Fruit fly (Drosophila melanogaster) whole organism, embryonic: ENCODE data around the gene CG4462.

Experiments
- ATbp ChIP-seq: fragments of 200-800 bp; sonication (Bioruptor generic); optimal IDR thresholded peaks from 2 replicates; lab custom pipeline; 2017; ENCODE audit warnings: missing biosample characterization, mild to moderate bottlenecking, missing genetic modification characterization, missing genetic modification reagents
- Ada2b ChIP-seq: fragments of 200-800 bp; sonication (Bioruptor generic); IDR thresholded peaks from 2 replicates; pipeline ENCODE4 v1.3.6; 2022; ENCODE audit warnings: missing biosample characterization, missing genetic modification characterization
- CG10209 ChIP-seq: fragments of 200-800 bp; sonication (Bioruptor generic); optimal IDR thresholded peaks from 3 replicates; lab custom pipeline; 2017; ENCODE audit warnings: missing biosample characterization, mild to moderate bottlenecking, missing genetic modification characterization, missing genetic modification reagents
- CG10321 ChIP-seq: fragments of 200-800 bp; sonication (Bioruptor generic); IDR thresholded peaks from 2 replicates; pipeline ENCODE4 v1.3.6; 2022; ENCODE audit warnings: missing biosample characterization, missing genetic modification characterization
- CG10959 ChIP-seq: fragments of 200-800 bp; sonication (Bioruptor generic); IDR thresholded peaks from 2 replicates; pipeline ENCODE4 v1.3.6; 2022; ENCODE audit warnings: missing biosample characterization, missing genetic modification characterization
- CG12071 ChIP-seq: fragments of 200-800 bp; sonication (Bioruptor generic); optimal IDR thresholded peaks from 3 replicates; lab custom pipeline; 2018; ENCODE audit warnings: missing biosample characterization, mild to moderate bottlenecking, missing genetic modification characterization
- CG12391 ChIP-seq: fragments of 200-800 bp; sonication (Bioruptor generic); optimal IDR thresholded peaks from 3 replicates; lab custom pipeline; 2018; ENCODE audit warnings: missing biosample characterization, mild to moderate bottlenecking, missing genetic modification characterization, moderate library complexity
- CG18476 ChIP-seq: fragments of 200-800 bp; sonication (Bioruptor generic); optimal IDR thresholded peaks from 2 replicates; lab custom pipeline; 2016; ENCODE audit warnings: missing biosample characterization, mild to moderate bottlenecking, missing genetic modification characterization
- CG2678 ChIP-seq: fragments of 200-800 bp; sonication (Bioruptor generic); optimal IDR thresholded peaks from 3 replicates; lab custom pipeline; 2019; ENCODE audit warnings: missing biosample characterization, mild to moderate bottlenecking, missing genetic modification characterization, moderate library complexity
- CG31365 ChIP-seq: fragments of 200-800 bp; sonication (Bioruptor generic); optimal IDR thresholded peaks from 2 replicates; lab custom pipeline; 2018; ENCODE audit warnings: missing biosample characterization, mild to moderate bottlenecking, missing genetic modification characterization
- CG31388 ChIP-seq: fragments of 200-800 bp; sonication (Bioruptor generic); optimal IDR thresholded peaks from 2 replicates; lab custom pipeline; 2016; ENCODE audit warnings: missing biosample characterization, missing genetic modification characterization
- CG3838 ChIP-seq: fragments of 200-800 bp; sonication (Bioruptor generic); optimal IDR thresholded peaks from 3 replicates; lab custom pipeline; 2016; ENCODE audit warnings: missing biosample characterization, missing genetic modification characterization
- CG4854 ChIP-seq: fragments of 200-800 bp; sonication (Bioruptor generic); optimal IDR thresholded peaks from 2 replicates; lab custom pipeline; 2016; ENCODE audit warnings: missing biosample characterization, missing genetic modification characterization, inconsistent platforms
- CG5180 ChIP-seq: fragments of 200-800 bp; sonication (Bioruptor generic); optimal IDR thresholded peaks from 3 replicates; lab custom pipeline; 2017; ENCODE audit warnings: missing biosample characterization, missing genetic modification characterization, mild to moderate bottlenecking, moderate library complexity, missing genetic modification reagents
- CG6689 ChIP-seq: fragments of 200-800 bp; sonication (Bioruptor generic); IDR thresholded peaks from 2 replicates; pipeline ENCODE4 v1.3.6; 2022; ENCODE audit warnings: missing biosample characterization, missing genetic modification characterization
- CG7987 ChIP-seq: fragments of 200-800 bp; sonication (Bioruptor generic); optimal IDR thresholded peaks from 2 replicates; lab custom pipeline; 2018; ENCODE audit warnings: missing biosample characterization, mild to moderate bottlenecking, missing genetic modification characterization, moderate library complexity
- CG8359 ChIP-seq: fragments of 200-800 bp; sonication (Bioruptor generic); optimal IDR thresholded peaks from 2 replicates; lab custom pipeline; 2017; ENCODE audit warnings: missing biosample characterization, mild to moderate bottlenecking, missing genetic modification characterization, borderline replicate concordance
- CG8478 ChIP-seq: fragments of >200 bp; optimal IDR thresholded peaks from 2 replicates; lab custom pipeline; 2018
- CG8765 ChIP-seq: fragments of 200-800 bp; sonication (Bioruptor generic); IDR thresholded peaks from 2 replicates; pipeline ENCODE4 v1.3.6; 2022; ENCODE audit warnings: missing biosample characterization, missing genetic modification characterization
- CG9609 ChIP-seq: fragments of 200-800 bp; sonication (Bioruptor generic); optimal IDR thresholded peaks from 3 replicates; lab custom pipeline; 2016; ENCODE audit warnings: missing biosample characterization, missing genetic modification characterization
- CG9727 ChIP-seq: fragments of 200-800 bp; sonication (Bioruptor generic); optimal IDR thresholded peaks from 3 replicates; lab custom pipeline; 2017; ENCODE audit warnings: missing biosample characterization, mild to moderate bottlenecking, missing genetic modification characterization
- Dek ChIP-seq: fragments of 200-800 bp; sonication (Bioruptor generic); optimal IDR thresholded peaks from 3 replicates; lab custom pipeline; 2019; ENCODE audit warnings: missing biosample characterization, mild to moderate bottlenecking, missing genetic modification characterization, moderate library complexity
- ERR ChIP-seq: fragments of 200-800 bp; sonication (Bioruptor generic); optimal IDR thresholded peaks from 2 replicates; lab custom pipeline; 2016; ENCODE audit warnings: missing biosample characterization, missing genetic modification characterization
- Fer1 ChIP-seq: fragments of 200-800 bp; sonication (Bioruptor generic); optimal IDR thresholded peaks from 2 replicates; lab custom pipeline; 2017; ENCODE audit warnings: missing biosample characterization, mild to moderate bottlenecking, missing genetic modification characterization
- H15 ChIP-seq: fragments of 200-800 bp; sonication (Bioruptor generic); IDR thresholded peaks from 3 replicates; pipeline ENCODE4 v1.3.6; 2022; ENCODE audit warnings: missing biosample characterization, missing genetic modification characterization
- Hr39 ChIP-seq: fragments of >200 bp; optimal IDR thresholded peaks from 2 replicates; lab custom pipeline; 2017
- Lpt ChIP-seq: fragments of >200 bp; optimal IDR thresholded peaks from 2 replicates; lab custom pipeline; 2018; ENCODE audit warnings: missing biosample characterization, missing genetic modification characterization
- MESR4 ChIP-seq: fragments of 200-800 bp; sonication (Bioruptor generic); optimal IDR thresholded peaks from 2 replicates; lab custom pipeline; 2018; ENCODE audit warnings: missing biosample characterization, mild to moderate bottlenecking, missing genetic modification characterization, moderate library complexity
- NC2α ChIP-seq: fragments of 200-800 bp; sonication (Bioruptor generic); optimal IDR thresholded peaks from 2 replicates; lab custom pipeline; 2016; ENCODE audit warnings: missing biosample characterization, missing genetic modification characterization
- Rx ChIP-seq: fragments of 200-800 bp; sonication (Bioruptor generic); IDR thresholded peaks from 2 replicates; pipeline ENCODE4 v1.3.6; 2022; ENCODE audit warnings: missing biosample characterization, missing genetic modification characterization
- Sry-β ChIP-seq: fragments of 200-800 bp; sonication (Bioruptor generic); optimal IDR thresholded peaks from 2 replicates; lab custom pipeline; 2018; ENCODE audit warnings: missing biosample characterization, mild to moderate bottlenecking, missing genetic modification characterization, moderate library complexity
- Tbp ChIP-seq: fragments of >200 bp; optimal IDR thresholded peaks from 2 replicates; lab custom pipeline; 2018; ENCODE audit warnings: missing biosample characterization, missing genetic modification characterization
- ab ChIP-seq: fragments of 200-800 bp; sonication (Bioruptor generic); optimal IDR thresholded peaks from 2 replicates; lab custom pipeline; 2016; ENCODE audit warnings: missing biosample characterization, missing genetic modification characterization
- amos ChIP-seq: fragments of 200-800 bp; sonication (Bioruptor generic); IDR thresholded peaks from 2 replicates; pipeline ENCODE4 v1.3.6; 2022; ENCODE audit warnings: missing biosample characterization, missing genetic modification characterization; ENCODE audit not compliant: partially characterized antibody
- chm ChIP-seq: fragments of 200-800 bp; sonication (Bioruptor generic); IDR thresholded peaks from 2 replicates; pipeline ENCODE4 v1.3.6; 2022; ENCODE audit warnings: missing biosample characterization, missing genetic modification characterization
- crp ChIP-seq, 2 experiments: fragments of 200-800 bp; sonication (Bioruptor generic); optimal IDR thresholded peaks; 2 replicates in 1 of 2; 3 replicates in 1 of 2; lab custom pipeline; 2017; ENCODE audit warnings: missing biosample characterization in 2 of 2, missing genetic modification characterization in 2 of 2, mild to moderate bottlenecking in 1 of 2, moderate library complexity in 1 of 2
- en ChIP-seq: fragments of 200-800 bp; sonication (Bioruptor generic); optimal IDR thresholded peaks from 2 replicates; lab custom pipeline; 2016; ENCODE audit warnings: missing biosample characterization, missing genetic modification characterization
- ewg ChIP-seq: fragments of 200-800 bp; sonication (Bioruptor generic); optimal IDR thresholded peaks from 3 replicates; lab custom pipeline; 2017; ENCODE audit warnings: mild to moderate bottlenecking, missing biosample characterization, missing genetic modification reagents, missing genetic modification characterization
- fd102C ChIP-seq: fragments of 200-800 bp; sonication (Bioruptor generic); optimal IDR thresholded peaks from 2 replicates; lab custom pipeline; 2018; ENCODE audit warnings: missing biosample characterization, mild to moderate bottlenecking, missing genetic modification characterization, moderate library complexity
- fd3F ChIP-seq: fragments of 200-800 bp; sonication (Bioruptor generic); optimal IDR thresholded peaks from 2 replicates; lab custom pipeline; 2018; ENCODE audit warnings: missing biosample characterization, mild to moderate bottlenecking, missing genetic modification characterization, moderate library complexity
- kah ChIP-seq: fragments of 200-800 bp; sonication (Bioruptor generic); optimal IDR thresholded peaks from 2 replicates; lab custom pipeline; 2018; ENCODE audit warnings: missing biosample characterization, mild to moderate bottlenecking, missing genetic modification characterization
- kni ChIP-seq: fragments of 200-800 bp; sonication (Bioruptor generic); optimal IDR thresholded peaks from 3 replicates; lab custom pipeline; 2017; ENCODE audit warnings: mild to moderate bottlenecking, missing biosample characterization, missing genetic modification reagents, missing genetic modification characterization
- knrl ChIP-seq: fragments of 200-800 bp; sonication (Bioruptor generic); IDR thresholded peaks from 3 replicates; pipeline ENCODE4 v1.3.6; 2022; ENCODE audit warnings: missing biosample characterization, missing genetic modification characterization; ENCODE audit not compliant: partially characterized antibody
- lilli ChIP-seq: fragments of 200-800 bp; sonication (Bioruptor generic); optimal IDR thresholded peaks from 3 replicates; lab custom pipeline; 2016; ENCODE audit warnings: missing biosample characterization, missing genetic modification characterization
- maf-S ChIP-seq: fragments of 200-800 bp; sonication (Bioruptor generic); optimal IDR thresholded peaks from 2 replicates; lab custom pipeline; 2016; ENCODE audit warnings: missing biosample characterization, missing genetic modification characterization
- mld ChIP-seq: fragments of 200-800 bp; sonication (Bioruptor generic); IDR thresholded peaks from 3 replicates; pipeline ENCODE4 v1.3.6; 2022; ENCODE audit warnings: missing biosample characterization, missing genetic modification characterization; ENCODE audit not compliant: partially characterized antibody
- nerfin-1 ChIP-seq: fragments of 200-800 bp; sonication (Bioruptor generic); optimal IDR thresholded peaks from 3 replicates; lab custom pipeline; 2019; ENCODE audit warnings: missing biosample characterization, mild to moderate bottlenecking, missing genetic modification characterization, moderate library complexity
- nerfin-2 ChIP-seq: fragments of 200-800 bp; sonication (Bioruptor generic); IDR thresholded peaks from 2 replicates; pipeline ENCODE4 v1.3.6; 2022; ENCODE audit warnings: missing biosample characterization, missing genetic modification characterization; ENCODE audit not compliant: partially characterized antibody
- pho ChIP-seq: fragments of 200-800 bp; sonication (Bioruptor generic); optimal IDR thresholded peaks from 2 replicates; lab custom pipeline; 2016; ENCODE audit warnings: missing biosample characterization, missing genetic modification characterization
- vnd ChIP-seq: fragments of 200-800 bp; sonication (Bioruptor generic); IDR thresholded peaks from 3 replicates; pipeline ENCODE4 v1.3.6; 2022; ENCODE audit warnings: missing biosample characterization, missing genetic modification characterization; ENCODE audit not compliant: partially characterized antibody

The CG4462 gene

dm6 chr3R:19908863-19909343 lies 16.3 kb downstream of the CG4462 start (continued):
- TF ChIP-seq CG12391 (tag; lab: Kevin White, UChicago): peak; percentile 80
- TF ChIP-seq CG9727: peak; percentile 62
- peak; percentile 80 for TF ChIP-seq CG9609
- no peak for TF ChIP-seq MESR4
- no peak for TF ChIP-seq kni (GFP tag; lab: Kevin White, UChicago)
- peak; percentile 73 for TF ChIP-seq pho (GFP tag; lab: Kevin White, UChicago)
- peak; percentile 69 for TF ChIP-seq CG10959
- peak; percentile 74 for TF ChIP-seq Dek (tag; lab: Kevin White, UChicago)
- peak; percentile 76 for TF ChIP-seq Fer1 (GFP tag; lab: Kevin White, UChicago)
- TF ChIP-seq CG3838 (GFP tag; lab: Kevin White, UChicago): peak; percentile 65
- peak; percentile 90 for TF ChIP-seq Ada2b (GFP tag; lab: Robert Waterston, UW)
- TF ChIP-seq Rx (GFP tag; lab: Robert Waterston, UW): peak; percentile 81
- no peak for TF ChIP-seq crp (GFP tag; optimal IDR thresholded peaks at IDR 0.05; lab: Kevin White, UChicago)
- TF ChIP-seq fd102C (GFP tag; lab: Kevin White, UChicago): no peak
- peak; percentile 91 for TF ChIP-seq lilli (GFP tag; lab: Kevin White, UChicago)
- peak; percentile 87 for TF ChIP-seq CG6689 (GFP tag; lab: Robert Waterston, UW)
- TF ChIP-seq CG12071 (GFP tag; lab: Kevin White, UChicago): peak; percentile 87
- peak; percentile 84 for TF ChIP-seq CG2678 (tag; lab: Kevin White, UChicago)
- TF ChIP-seq CG18476: peak; percentile 76
- TF ChIP-seq H15 (GFP tag; lab: Robert Waterston, UW): peak; percentile 82
- TF ChIP-seq chm (GFP tag; lab: Robert Waterston, UW): peak; percentile 87
- TF ChIP-seq nerfin-1 (tag; lab: Kevin White, UChicago): no peak
- peak; percentile 79 for TF ChIP-seq fd3F
- no peak for TF ChIP-seq vnd (GFP tag; lab: Robert Waterston, UW)
- peak; percentile 37 for TF ChIP-seq CG7987 (GFP tag; lab: Kevin White, UChicago)
- TF ChIP-seq kah: peak; percentile 15
- no peak for TF ChIP-seq knrl
- no peak for TF ChIP-seq mld (GFP tag; lab: Robert Waterston, UW)
- peak; percentile 68 for TF ChIP-seq CG4854 (GFP tag; lab: Kevin White, UChicago)
- TF ChIP-seq Sry-β: no peak
- peak; percentile 57 for TF ChIP-seq NC2α (GFP tag; lab: Kevin White, UChicago)
- peak; percentile 76 for TF ChIP-seq maf-S (GFP tag; lab: Kevin White, UChicago)
- peak; percentile 82 for TF ChIP-seq ATbp (GFP tag; lab: Kevin White, UChicago)
- TF ChIP-seq CG10209 (GFP tag; lab: Kevin White, UChicago): peak; percentile 83
- no peak for TF ChIP-seq amos (GFP tag; lab: Robert Waterston, UW)
- TF ChIP-seq Lpt (GFP tag; lab: Kevin White, UChicago): no peak
- TF ChIP-seq ewg (GFP tag; lab: Kevin White, UChicago): peak; percentile 73
- peak; percentile 72 for TF ChIP-seq en (GFP tag; lab: Kevin White, UChicago)
- peak; percentile 55; the same call in 1 of the 2 replicates for TF ChIP-seq CG10321
- TF ChIP-seq CG8478 (lab: Kevin White, UChicago): no peak
- TF ChIP-seq CG31388 (GFP tag; lab: Kevin White, UChicago): peak; percentile 52
- TF ChIP-seq ab: peak; percentile 72
- peak; percentile 57; the same call in 1 of the 2 replicates for TF ChIP-seq CG8765 (GFP tag; lab: Robert Waterston, UW)
- peak; percentile 14 for TF ChIP-seq ERR
- no peak for TF ChIP-seq nerfin-2 (GFP tag; lab: Robert Waterston, UW)
- peak; percentile 37 for TF ChIP-seq CG5180 (GFP tag; lab: Kevin White, UChicago)
- TF ChIP-seq CG31365 (tag; lab: Kevin White, UChicago): peak; percentile 60
- TF ChIP-seq Hr39: no peak
- TF ChIP-seq CG8359 (GFP tag; lab: Kevin White, UChicago): peak; percentile 56
- no peak for TF ChIP-seq Tbp (GFP tag; lab: Kevin White, UChicago)
